Worm (Caenorhabditis elegans): ENCODE data around the gene pho-4.

- no peak for TF ChIP-seq hrde-1 (tag; optimal IDR thresholded peaks at IDR 0.05; ENCODE audit: borderline replicate concordance)
- no peak for TF ChIP-seq cebp-2 (GFP tag; IDR thresholded peaks at IDR 0.05)
- no peak for TF ChIP-seq him-1 (tag; optimal IDR thresholded peaks at IDR 0.05)
- no peak for TF ChIP-seq B0019.2 (GFP tag; conservative IDR thresholded peaks at IDR 0.05)
- no peak for TF ChIP-seq lin-35 (GFP tag; optimal IDR thresholded peaks at IDR 0.05)
- TF ChIP-seq T07F8.4 (tag; optimal IDR thresholded peaks at IDR 0.05) = no peak
- no peak for TF ChIP-seq Y67H2A.10 (GFP tag; conservative IDR thresholded peaks at IDR 0.05)
- no peak for TF ChIP-seq hmg-1.2 (GFP tag; IDR thresholded peaks at IDR 0.05)
- no peak for TF ChIP-seq D2030.7 (GFP tag; IDR thresholded peaks at IDR 0.05)
Measured at ce11 chrII:5209122-5209521, 29.1 kb downstream of the pho-4 start.
